Worm (Caenorhabditis elegans) whole organism, mixed stage, embryonic: ENCODE results near the gene mdmh-35.

Source experiments
- M03D4.4 ChIP-seq: sonication (generic microtip); optimal IDR thresholded peaks from 2 replicates; lab custom pipeline; 2017; ENCODE audit warnings: mild to moderate bottlenecking, missing genetic modification characterization, missing compliant biosample characterization
- bed-3 ChIP-seq: fragments of 200-800 bp; sonication (Bioruptor generic); optimal IDR thresholded peaks from 3 replicates; lab custom pipeline; 2018; ENCODE audit warnings: mild to moderate bottlenecking, missing genetic modification characterization, moderate library complexity, missing compliant biosample characterization
- blmp-1 ChIP-seq: fragments of 150-350 bp; optimal IDR thresholded peaks from 2 replicates; lab custom pipeline; 2014; ENCODE audit warnings: missing biosample characterization, missing genetic modification characterization
- ceh-39 ChIP-seq: fragments of 150-350 bp; optimal IDR thresholded peaks from 2 replicates; lab custom pipeline; 2014; ENCODE audit warnings: missing biosample characterization, missing genetic modification characterization
- ceh-43 ChIP-seq: fragments of 200-800 bp; sonication (Bioruptor generic); optimal IDR thresholded peaks from 2 replicates; lab custom pipeline; 2018; ENCODE audit warnings: mild to moderate bottlenecking, missing genetic modification characterization, moderate library complexity, missing compliant biosample characterization
- ceh-83 ChIP-seq: fragments of 200-800 bp; sonication (Bioruptor generic); optimal IDR thresholded peaks from 2 replicates; lab custom pipeline; 2018; ENCODE audit warnings: mild to moderate bottlenecking, missing genetic modification characterization, missing compliant biosample characterization
- ces-1 ChIP-seq: fragments of 150-350 bp; optimal IDR thresholded peaks from 2 replicates; lab custom pipeline; 2014; ENCODE audit warnings: missing biosample characterization, missing genetic modification reagents, missing genetic modification characterization
- drap-1 ChIP-seq: fragments of 200-800 bp; sonication (Bioruptor generic); optimal IDR thresholded peaks from 3 replicates; lab custom pipeline; 2018; ENCODE audit warnings: mild to moderate bottlenecking, missing genetic modification characterization, missing compliant biosample characterization
- elt-1 ChIP-seq: sonication (generic microtip); optimal IDR thresholded peaks from 2 replicates; lab custom pipeline; 2017; ENCODE audit warnings: missing genetic modification characterization, mild to moderate bottlenecking, missing compliant biosample characterization, antibody characterized with exemption, moderate library complexity, borderline replicate concordance; ENCODE audit not compliant: insufficient read depth
- elt-3 ChIP-seq: fragments of 150-350 bp; optimal IDR thresholded peaks from 2 replicates; lab custom pipeline; 2014; ENCODE audit warnings: missing biosample characterization, missing genetic modification characterization
- flh-1 ChIP-seq: fragments of 200-800 bp; sonication (Bioruptor generic); optimal IDR thresholded peaks from 2 replicates; lab custom pipeline; 2018; ENCODE audit warnings: mild to moderate bottlenecking, missing genetic modification characterization, moderate library complexity, missing compliant biosample characterization
- ham-2 ChIP-seq: fragments of 200-800 bp; sonication (Bioruptor generic); optimal IDR thresholded peaks from 2 replicates; lab custom pipeline; 2018; ENCODE audit warnings: mild to moderate bottlenecking, missing genetic modification characterization, missing compliant biosample characterization
- hlh-1 ChIP-seq: fragments of 150-350 bp; optimal IDR thresholded peaks from 2 replicates; lab custom pipeline; 2014; ENCODE audit warnings: missing biosample characterization, missing genetic modification reagents, missing genetic modification characterization
- lin-13 ChIP-seq: fragments of 150-350 bp; optimal IDR thresholded peaks from 2 replicates; lab custom pipeline; 2014; ENCODE audit warnings: missing biosample characterization, missing genetic modification characterization
- lin-32 ChIP-seq: fragments of 200-800 bp; sonication (Bioruptor generic); optimal IDR thresholded peaks from 2 replicates; lab custom pipeline; 2018; ENCODE audit warnings: mild to moderate bottlenecking, missing genetic modification characterization, missing compliant biosample characterization
- lsy-2 ChIP-seq: fragments of 150-350 bp; optimal IDR thresholded peaks from 2 replicates; lab custom pipeline; 2014; ENCODE audit warnings: missing biosample characterization, missing genetic modification characterization
- mab-5 ChIP-seq: fragments of 150-350 bp; optimal IDR thresholded peaks from 2 replicates; lab custom pipeline; 2014; ENCODE audit warnings: missing biosample characterization, missing genetic modification characterization
- mep-1 ChIP-seq: fragments of 150-350 bp; optimal IDR thresholded peaks from 2 replicates; lab custom pipeline; 2017; ENCODE audit warnings: missing biosample characterization, missing genetic modification reagents, missing genetic modification characterization, inconsistent platforms
- mls-2 ChIP-seq: sonication (generic microtip); optimal IDR thresholded peaks from 2 replicates; lab custom pipeline; 2016; ENCODE audit warnings: mild to moderate bottlenecking, missing genetic modification characterization, moderate library complexity, missing compliant biosample characterization
- nhr-12 ChIP-seq: fragments of 150-350 bp; optimal IDR thresholded peaks from 2 replicates; lab custom pipeline; 2014; ENCODE audit warnings: missing biosample characterization, missing genetic modification characterization
- nhr-2 ChIP-seq: fragments of 150-350 bp; optimal IDR thresholded peaks from 2 replicates; lab custom pipeline; 2014; ENCODE audit warnings: missing biosample characterization, missing genetic modification characterization
- nhr-237 ChIP-seq: fragments of 150-350 bp; optimal IDR thresholded peaks from 2 replicates; lab custom pipeline; 2014; ENCODE audit warnings: missing biosample characterization, missing genetic modification characterization
- nhr-28 ChIP-seq: fragments of 150-350 bp; optimal IDR thresholded peaks from 2 replicates; lab custom pipeline; 2014; ENCODE audit warnings: missing biosample characterization, missing genetic modification characterization
- nhr-76 ChIP-seq: sonication (generic microtip); optimal IDR thresholded peaks from 2 replicates; lab custom pipeline; 2017; ENCODE audit warnings: missing biosample characterization, missing genetic modification characterization
- sptf-1 ChIP-seq: sonication (generic microtip); optimal IDR thresholded peaks from 2 replicates; lab custom pipeline; 2017; ENCODE audit warnings: mild to moderate bottlenecking, missing genetic modification characterization, moderate library complexity, missing compliant biosample characterization
- tbx-8 ChIP-seq: fragments of 200-800 bp; sonication (Bioruptor generic); optimal IDR thresholded peaks from 2 replicates; lab custom pipeline; 2018; ENCODE audit warnings: mild to moderate bottlenecking, missing genetic modification characterization, moderate library complexity, missing compliant biosample characterization
- unc-120 ChIP-seq: sonication (generic microtip); optimal IDR thresholded peaks from 2 replicates; lab custom pipeline; 2017; ENCODE audit warnings: missing genetic modification characterization, missing compliant biosample characterization; ENCODE audit not compliant: poor library complexity, severe bottlenecking
- unc-39 ChIP-seq: fragments of 150-350 bp; optimal IDR thresholded peaks from 2 replicates; lab custom pipeline; 2014; ENCODE audit warnings: missing biosample characterization, missing genetic modification characterization
- unc-62 ChIP-seq: fragments of 150-350 bp; optimal IDR thresholded peaks from 2 replicates; lab custom pipeline; 2014; ENCODE audit warnings: missing biosample characterization, missing genetic modification reagents, missing genetic modification characterization
- zip-8 ChIP-seq: fragments of 150-350 bp; optimal IDR thresholded peaks from 2 replicates; lab custom pipeline; 2014; ENCODE audit warnings: missing biosample characterization, missing genetic modification characterization

Gene mdmh-35

ce11 chrII:7855619-7856018 is at the start of gene mdmh-35:
Gene mdmh-35, minus strand, starts transcription at chrII:7855719.
- TF ChIP-seq sptf-1 (no peak), mep-1 (tag; lab: Kevin White, UChicago) (no peak), zip-8 (tag; lab: Kevin White, UChicago) (no peak), unc-120 (tag; lab: Kevin White, UChicago) (no peak), lsy-2 (tag; lab: Kevin White, UChicago) (no peak), nhr-237 (no peak), M03D4.4 (no peak), lin-32 (GFP tag; lab: Kevin White, UChicago) (no peak), tbx-8 (GFP tag; lab: Kevin White, UChicago) (no peak), ceh-43 (GFP tag; lab: Kevin White, UChicago) (no peak), nhr-76 (tag; lab: Kevin White, UChicago) (no peak), unc-39 (tag; lab: Kevin White, UChicago) (no peak), nhr-28 (tag; lab: Kevin White, UChicago) (no peak), hlh-1 (tag; lab: Kevin White, UChicago) (no peak)

DNA sequence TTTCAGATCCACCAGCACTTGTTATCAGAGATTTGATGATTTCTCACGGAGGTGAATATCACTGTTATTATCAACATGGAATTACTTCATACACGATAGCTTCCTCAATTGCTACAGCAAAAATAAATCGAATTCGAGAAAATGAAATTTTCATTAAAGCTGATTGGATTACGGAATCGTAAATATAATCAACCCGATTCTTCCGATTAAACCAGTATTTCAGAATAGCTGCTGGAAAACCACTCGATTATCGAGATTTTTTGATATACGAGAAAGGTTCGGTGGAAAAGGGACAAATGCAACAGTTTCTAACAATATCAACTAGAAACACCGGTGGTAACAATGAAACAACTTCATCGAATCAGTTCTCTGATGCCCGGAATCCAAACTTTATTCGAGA is 46.5 kb upstream of the mdmh-35 start:
- TF ChIP-seq ceh-43 (GFP tag; lab: Kevin White, UChicago) (no peak), nhr-237 (no peak), elt-3 (tag; lab: Kevin White, UChicago) (no peak), nhr-2 (no peak), nhr-28 (tag; lab: Kevin White, UChicago) (no peak), bed-3 (GFP tag; lab: Kevin White, UChicago) (no peak), tbx-8 (GFP tag; lab: Kevin White, UChicago) (no peak), zip-8 (tag; lab: Kevin White, UChicago) (no peak), lsy-2 (tag; lab: Kevin White, UChicago) (no peak), blmp-1 (tag; lab: Kevin White, UChicago) (no peak), mls-2 (tag; lab: Kevin White, UChicago) (no peak), elt-1 (tag; lab: Kevin White, UChicago) (no peak)

DNA sequence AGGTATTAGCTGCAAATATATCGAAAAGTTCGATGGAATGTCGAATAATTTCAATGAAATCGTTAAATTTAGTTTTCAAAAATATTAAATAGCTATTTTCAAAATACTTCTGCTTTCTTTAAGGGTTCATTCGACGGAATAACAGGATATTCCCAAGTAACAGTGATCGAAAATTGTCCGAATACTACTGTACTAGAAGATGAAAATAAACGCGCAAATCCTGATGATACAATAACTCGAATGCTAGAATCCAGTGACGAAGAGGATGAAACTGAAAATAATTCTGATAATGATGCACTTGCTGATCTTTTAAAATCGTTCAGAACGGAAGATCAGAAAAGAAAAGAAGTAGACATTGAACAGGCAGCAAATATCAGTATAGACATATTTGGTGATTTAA is 45.2 kb upstream of the mdmh-35 start:
- TF ChIP-seq ham-2: no peak
- TF ChIP-seq unc-120 (tag; lab: Kevin White, UChicago): no peak
- TF ChIP-seq sptf-1: no peak
- no peak for TF ChIP-seq ceh-83
- TF ChIP-seq nhr-237: no peak
- TF ChIP-seq bed-3 (GFP tag; lab: Kevin White, UChicago): no peak
- no peak for TF ChIP-seq M03D4.4
- no peak for TF ChIP-seq mab-5
- no peak for TF ChIP-seq mls-2 (tag; lab: Kevin White, UChicago)
- no peak for TF ChIP-seq unc-39 (tag; lab: Kevin White, UChicago)
- TF ChIP-seq, all 35 proteins: peak for 0

ce11 chrII:7900190-7900672 is 44.7 kb upstream of the mdmh-35 start, which contains the start of gene rev-1:
Gene rev-1, plus strand, starts transcription at chrII:7900622.
- TF ChIP-seq nhr-2: no peak
- peak; percentile 64 for TF ChIP-seq ces-1 (GFP tag; lab: Kevin White, UChicago)

ce11 chrII:7895190-7895589 is 39.7 kb upstream of the mdmh-35 start:
- TF ChIP-seq ham-2 (no peak), nhr-12 (no peak), unc-62 (GFP tag; lab: Kevin White, UChicago) (peak; percentile 34)

- TF ChIP-seq M03D4.4 (no peak), tbx-8 (GFP tag; lab: Kevin White, UChicago) (no peak), mep-1 (tag; lab: Kevin White, UChicago) (no peak), flh-1 (no peak), nhr-76 (tag; lab: Kevin White, UChicago) (no peak), zip-8 (tag; lab: Kevin White, UChicago) (no peak), drap-1 (no peak), ceh-39 (tag; lab: Kevin White, UChicago) (no peak), lin-13 (tag; lab: Kevin White, UChicago) (no peak), lsy-2 (tag; lab: Kevin White, UChicago) (no peak), ham-2 (no peak), sptf-1 (no peak), bed-3 (GFP tag; lab: Kevin White, UChicago) (no peak), nhr-2 (no peak)
These were observed 38.1 kb upstream of the mdmh-35 start for ce11 chrII:7893648-7894047.
